Worm (Caenorhabditis elegans): ENCODE measurements around the gene ztf-1.

DNA sequence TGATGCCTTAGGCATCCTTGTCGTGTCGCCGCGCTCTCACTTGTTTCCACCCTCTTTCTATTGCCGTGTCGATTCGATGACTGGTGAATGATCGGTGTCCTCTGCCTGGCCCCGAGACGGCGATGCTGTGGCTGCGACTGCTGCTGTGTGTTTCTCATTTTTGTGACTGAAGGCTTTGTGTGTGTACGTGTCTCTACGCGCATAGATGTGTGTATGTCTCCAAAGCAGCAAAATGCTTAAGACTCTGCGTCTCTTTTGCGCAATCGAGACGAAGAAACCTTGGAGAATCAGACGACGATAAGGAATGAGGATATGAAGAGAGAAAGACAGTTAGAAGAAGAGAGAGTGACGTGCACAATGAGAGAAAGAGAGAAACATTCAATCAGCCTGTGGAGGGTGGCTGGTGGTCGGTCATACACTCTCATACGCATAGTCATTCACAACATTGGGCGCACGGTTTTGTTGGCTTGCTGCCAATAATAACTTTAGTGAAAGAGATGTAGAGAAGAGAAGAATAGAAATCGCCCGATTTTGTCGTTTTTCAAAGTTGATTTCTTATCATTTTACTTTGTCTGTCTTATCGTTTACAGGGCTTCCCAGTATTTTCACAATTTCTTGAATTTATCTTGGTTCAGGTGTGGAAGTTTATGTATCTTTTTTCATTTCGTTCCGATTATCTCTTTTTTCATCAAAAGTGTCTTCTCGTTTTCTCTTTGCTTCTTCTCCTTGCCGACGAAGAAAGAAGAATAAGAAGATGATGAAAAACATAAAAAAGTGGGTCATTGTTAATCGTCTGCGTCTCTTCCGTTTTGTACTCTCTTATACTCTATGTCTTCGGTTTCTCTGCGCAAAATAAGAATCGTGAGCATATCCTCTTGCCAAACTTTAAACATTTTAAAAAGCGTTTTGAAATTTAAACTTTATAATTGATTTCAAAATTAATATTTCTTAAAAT is 10.0 kb upstream of the ztf-1 start:
- peak; percentile 9 for TF ChIP-seq lin-15B (tag; optimal IDR thresholded peaks at IDR 0.05)
- peak; percentile 97 for TF ChIP-seq tbx-2 (tag; optimal IDR thresholded peaks at IDR 0.05)
- peak; percentile 86 for TF ChIP-seq vab-15 (tag; optimal IDR thresholded peaks at IDR 0.05)
- TF ChIP-seq mep-1 (tag; optimal IDR thresholded peaks at IDR 0.05), result peak; percentile 98
- TF ChIP-seq fkh-4 (tag; optimal IDR thresholded peaks at IDR 0.05; ENCODE audit: borderline replicate concordance), result peak; percentile 80
- peak; percentile 98 for TF ChIP-seq zag-1 (tag; optimal IDR thresholded peaks at IDR 0.05)
- TF ChIP-seq hlh-4 (tag; optimal IDR thresholded peaks at IDR 0.05), result no peak
- TF ChIP-seq ama-1 (optimal IDR thresholded peaks at IDR 0.05), result peak; percentile 88
- no peak for TF ChIP-seq ceh-63 (GFP tag; optimal IDR thresholded peaks at IDR 0.05)
- peak; percentile 47 for TF ChIP-seq nhr-76 (tag; optimal IDR thresholded peaks at IDR 0.05)
- peak; percentile 93 for TF ChIP-seq fkh-10 (GFP tag; optimal IDR thresholded peaks at IDR 0.05)
